Worm (Caenorhabditis elegans) whole organism, young adult: Measurements from ENCODE around the gene irld-51.

Source experiments
- B0336.3 ChIP-seq: fragments of 200-800 bp; sonication (Bioruptor generic); IDR thresholded peaks from 2 replicates; pipeline ENCODE4 v1.3.6; 2022; ENCODE audit warnings: missing genetic modification characterization, missing compliant biosample characterization
- C06A6.2 ChIP-seq: fragments of 200-800 bp; sonication (Bioruptor generic); conservative IDR thresholded peaks from 2 replicates; pipeline ENCODE4 v1.3.6; 2022; ENCODE audit warnings: missing genetic modification characterization, missing compliant biosample characterization
- F10E7.11 ChIP-seq: sonication (generic microtip); optimal IDR thresholded peaks from 2 replicates; lab custom pipeline; 2017; ENCODE audit warnings: mild to moderate bottlenecking, missing genetic modification characterization, moderate library complexity, missing compliant biosample characterization
- F22D6.2 ChIP-seq: sonication (generic microtip); optimal IDR thresholded peaks from 2 replicates; lab custom pipeline; 2016; ENCODE audit warnings: mild to moderate bottlenecking, missing genetic modification characterization, missing compliant biosample characterization
- F23B12.7 ChIP-seq: sonication (generic microtip); optimal IDR thresholded peaks from 2 replicates; lab custom pipeline; 2017; ENCODE audit warnings: missing genetic modification characterization, mild to moderate bottlenecking, missing compliant biosample characterization, antibody characterized with exemption, moderate library complexity; ENCODE audit not compliant: insufficient read depth
- Y79H2A.3 ChIP-seq: fragments of 200-800 bp; sonication (Bioruptor generic); conservative IDR thresholded peaks from 2 replicates; pipeline ENCODE4 v1.3.6; 2022; ENCODE audit warnings: missing genetic modification reagents, missing genetic modification characterization, missing compliant biosample characterization
- akir-1 ChIP-seq: fragments of 200-800 bp; sonication (Bioruptor generic); optimal IDR thresholded peaks from 2 replicates; lab custom pipeline; 2018; ENCODE audit warnings: mild to moderate bottlenecking, missing genetic modification characterization, moderate library complexity, missing compliant biosample characterization
- aptf-2 ChIP-seq: fragments of 200-800 bp; sonication (Bioruptor generic); conservative IDR thresholded peaks from 2 replicates; pipeline ENCODE4 v1.3.6; 2022; ENCODE audit warnings: missing genetic modification reagents, missing genetic modification characterization, missing compliant biosample characterization
- atf-7 ChIP-seq: sonication (generic microtip); optimal IDR thresholded peaks from 2 replicates; lab custom pipeline; 2017; ENCODE audit warnings: mild to moderate bottlenecking, missing genetic modification characterization, missing compliant biosample characterization
- attf-5 ChIP-seq: fragments of 200-800 bp; sonication (Bioruptor generic); optimal IDR thresholded peaks from 2 replicates; lab custom pipeline; 2018; ENCODE audit warnings: mild to moderate bottlenecking, missing genetic modification characterization, missing compliant biosample characterization
- attf-6 ChIP-seq: fragments of 200-800 bp; sonication (Bioruptor generic); IDR thresholded peaks from 2 replicates; pipeline ENCODE4 v1.3.6; 2022; ENCODE audit warnings: missing genetic modification reagents, missing genetic modification characterization, missing compliant biosample characterization
- bed-1 ChIP-seq: fragments of 200-800 bp; sonication (Bioruptor generic); IDR thresholded peaks from 2 replicates; pipeline ENCODE4 v1.3.6; 2022; ENCODE audit warnings: missing genetic modification reagents, missing genetic modification characterization, missing compliant biosample characterization
- ccch-3 ChIP-seq: fragments of 200-800 bp; sonication (Bioruptor generic); optimal IDR thresholded peaks from 2 replicates; lab custom pipeline; 2018; ENCODE audit warnings: mild to moderate bottlenecking, missing genetic modification characterization, missing compliant biosample characterization
- cebp-1 ChIP-seq, 2 experiments: fragments of 200-800 bp in 1 of 2; sonication (Bioruptor generic) in 1 of 2; sonication (generic microtip) in 1 of 2; IDR thresholded peaks in 1 of 2; optimal IDR thresholded peaks in 1 of 2; 2 replicates each; pipeline versions ENCODE4 v1.3.6 to Lab custom; 2017 to 2022; ENCODE audit warnings: missing compliant biosample characterization in 2 of 2, missing genetic modification characterization in 2 of 2, mild to moderate bottlenecking in 1 of 2, missing genetic modification reagents in 1 of 2, moderate library complexity in 1 of 2
- cebp-2 ChIP-seq: fragments of 200-800 bp; sonication (Bioruptor generic); IDR thresholded peaks from 2 replicates; pipeline ENCODE4 v1.3.6; 2022; ENCODE audit warnings: missing genetic modification characterization, missing compliant biosample characterization
- ceh-79 ChIP-seq: sonication (generic microtip); optimal IDR thresholded peaks from 2 replicates; lab custom pipeline; 2017; ENCODE audit warnings: mild to moderate bottlenecking, missing genetic modification characterization, missing compliant biosample characterization
- die-1 ChIP-seq: sonication (generic microtip); optimal IDR thresholded peaks from 2 replicates; lab custom pipeline; 2016; ENCODE audit warnings: missing genotype, mild to moderate bottlenecking, missing genetic modification characterization, missing compliant biosample characterization
- dox-1 ChIP-seq: fragments of 200-800 bp; sonication (Bioruptor generic); IDR thresholded peaks from 2 replicates; pipeline ENCODE4 v1.3.6; 2022; ENCODE audit warnings: missing genetic modification reagents, missing genetic modification characterization, missing compliant biosample characterization
- dpl-1 ChIP-seq: fragments of 150-350 bp; optimal IDR thresholded peaks from 2 replicates; lab custom pipeline; 2014; ENCODE audit warnings: missing biosample characterization, missing genetic modification reagents, missing genetic modification characterization
- egl-44 ChIP-seq: fragments of 200-800 bp; sonication (Bioruptor generic); IDR thresholded peaks from 2 replicates; pipeline ENCODE4 v1.3.6; 2022; ENCODE audit warnings: missing genetic modification reagents, missing genetic modification characterization, missing compliant biosample characterization
- egrh-3 ChIP-seq: fragments of 200-800 bp; sonication (Bioruptor generic); IDR thresholded peaks from 2 replicates; pipeline ENCODE4 v1.3.6; 2022; ENCODE audit warnings: missing genetic modification reagents, missing genetic modification characterization, missing compliant biosample characterization
- ekl-4 ChIP-seq: fragments of 200-800 bp; sonication (Bioruptor generic); IDR thresholded peaks from 2 replicates; pipeline ENCODE4 v1.3.6; 2022; ENCODE audit warnings: missing genetic modification reagents, missing genetic modification characterization, missing compliant biosample characterization
- hlh-26 ChIP-seq: fragments of 200-800 bp; sonication (Bioruptor generic); conservative IDR thresholded peaks from 2 replicates; pipeline ENCODE4 v1.3.6; 2022; ENCODE audit warnings: missing genetic modification reagents, missing genetic modification characterization, missing compliant biosample characterization
- hmg-1.2 ChIP-seq: fragments of 200-800 bp; sonication (Bioruptor generic); IDR thresholded peaks from 2 replicates; pipeline ENCODE4 v1.3.6; 2022; ENCODE audit warnings: missing genetic modification reagents, missing genetic modification characterization, missing compliant biosample characterization
- hmg-20 ChIP-seq: fragments of 200-800 bp; sonication (Bioruptor generic); IDR thresholded peaks from 2 replicates; pipeline ENCODE4 v1.3.6; 2022; ENCODE audit warnings: missing genetic modification reagents, missing genetic modification characterization, missing compliant biosample characterization
- lir-1 ChIP-seq: fragments of 200-800 bp; sonication (Bioruptor generic); conservative IDR thresholded peaks from 2 replicates; pipeline ENCODE4 v1.3.6; 2022; ENCODE audit warnings: missing genetic modification reagents, missing genetic modification characterization, missing compliant biosample characterization
- madf-8 ChIP-seq: fragments of 200-800 bp; sonication (Bioruptor generic); conservative IDR thresholded peaks from 2 replicates; pipeline ENCODE4 v1.3.6; 2022; ENCODE audit warnings: missing genetic modification reagents, missing genetic modification characterization, missing compliant biosample characterization
- nhr-120 ChIP-seq: fragments of 200-800 bp; sonication (Bioruptor generic); IDR thresholded peaks from 2 replicates; pipeline ENCODE4 v1.3.6; 2022; ENCODE audit warnings: missing genetic modification characterization, missing compliant biosample characterization
- pbrm-1 ChIP-seq: fragments of 200-800 bp; sonication (Bioruptor generic); IDR thresholded peaks from 2 replicates; pipeline ENCODE4 v1.3.6; 2022; ENCODE audit warnings: missing genetic modification reagents, missing genetic modification characterization, missing compliant biosample characterization
- repo-1 ChIP-seq: sonication (generic microtip); optimal IDR thresholded peaks from 2 replicates; lab custom pipeline; 2017; ENCODE audit warnings: mild to moderate bottlenecking, missing genetic modification characterization, missing compliant biosample characterization
- snpc-3.4 ChIP-seq: sonication (generic microtip); optimal IDR thresholded peaks from 2 replicates; lab custom pipeline; 2017; ENCODE audit warnings: missing genetic modification characterization, mild to moderate bottlenecking, missing compliant biosample characterization, antibody characterized with exemption, moderate library complexity, missing genotype, missing genetic modification reagents
- sptf-2 ChIP-seq: fragments of 200-800 bp; sonication (Bioruptor generic); optimal IDR thresholded peaks from 2 replicates; lab custom pipeline; 2018; ENCODE audit warnings: mild to moderate bottlenecking, missing genetic modification characterization, missing compliant biosample characterization
- unc-62 ChIP-seq: fragments of 150-350 bp; optimal IDR thresholded peaks from 2 replicates; lab custom pipeline; 2014; ENCODE audit warnings: missing biosample characterization, missing genetic modification reagents, missing genetic modification characterization
- zfh-2 ChIP-seq: fragments of 200-800 bp; sonication (Bioruptor generic); conservative IDR thresholded peaks from 2 replicates; pipeline ENCODE4 v1.3.6; 2022; ENCODE audit warnings: missing genetic modification reagents, missing genetic modification characterization, missing compliant biosample characterization
- ztf-22 ChIP-seq: fragments of 200-800 bp; sonication (Bioruptor generic); optimal IDR thresholded peaks from 2 replicates; lab custom pipeline; 2018; ENCODE audit warnings: mild to moderate bottlenecking, missing genetic modification characterization, moderate library complexity, missing compliant biosample characterization
- ztf-25 ChIP-seq: fragments of 200-800 bp; sonication (Bioruptor generic); IDR thresholded peaks from 2 replicates; pipeline ENCODE4 v1.3.6; 2022; ENCODE audit warnings: missing genetic modification reagents, missing genetic modification characterization, missing compliant biosample characterization
- ztf-28 ChIP-seq: fragments of 200-800 bp; sonication (Bioruptor generic); IDR thresholded peaks from 2 replicates; pipeline ENCODE4 v1.3.6; 2022; ENCODE audit warnings: missing genetic modification reagents, missing genetic modification characterization, missing compliant biosample characterization

Gene irld-51

ce11 chrII:2919074-2919857, 33.3 kb downstream of the irld-51 start, which contains the start of the genes ncap-1 and Y110A2AR.1 (continued):
- TF ChIP-seq aptf-2 (GFP tag; lab: Robert Waterston, UW) (no peak), ekl-4 (no peak; the same call in 1 of the 2 replicates), egl-44 (no peak)

- TF ChIP-seq dox-1 (GFP tag; lab: Robert Waterston, UW) (no peak), hmg-1.2 (GFP tag; lab: Robert Waterston, UW) (peak; percentile 15; the same call in 1 of the 2 replicates), snpc-3.4 (tag; lab: Kevin White, UChicago) (no peak), atf-7 (tag; lab: Kevin White, UChicago) (peak; percentile 37), akir-1 (no peak)
- TF ChIP-seq, all 124 proteins: peak for 2
These were observed 39.0 kb downstream of the irld-51 start, which contains the start of gene ubc-15 for ce11 chrII:2913505-2913904. TSS of gene ubc-15 (minus strand) at chrII:2913605.

- TF ChIP-seq attf-5 = no peak
- TF ChIP-seq egrh-3 (GFP tag; lab: Robert Waterston, UW) = peak; percentile 97
- TF ChIP-seq F23B12.7 = no peak
- TF ChIP-seq pbrm-1 = no peak
- no peak for TF ChIP-seq die-1
- no peak for TF ChIP-seq Y79H2A.3 (GFP tag; lab: Robert Waterston, UW)
- no peak for TF ChIP-seq cebp-2 (GFP tag; lab: Robert Waterston, UW)
- TF ChIP-seq repo-1 (tag; lab: Kevin White, UChicago) = no peak
- no peak for TF ChIP-seq egl-44
- TF ChIP-seq zfh-2 = peak; percentile 78; the same call in 1 of the 2 replicates
These were observed 48.8 kb downstream of the irld-51 start for ce11 chrII:2903748-2904147.

ce11 chrII:2901158-2901557, 51.4 kb downstream of the irld-51 start:
- no peak for TF ChIP-seq cebp-1 (GFP tag; IDR thresholded peaks at IDR 0.05; lab: Robert Waterston, UW)
- TF ChIP-seq cebp-1 (tag; optimal IDR thresholded peaks at IDR 0.05; lab: Kevin White, UChicago) = no peak
- TF ChIP-seq bed-1 = no peak
- no peak for TF ChIP-seq hlh-26
- TF ChIP-seq F22D6.2 (tag; lab: Kevin White, UChicago) = no peak
- no peak for TF ChIP-seq ztf-25 (GFP tag; lab: Robert Waterston, UW)
- TF ChIP-seq ceh-79 (tag; lab: Kevin White, UChicago) = no peak
- TF ChIP-seq lir-1 (GFP tag; lab: Robert Waterston, UW) = no peak
- TF ChIP-seq atf-7 (tag; lab: Kevin White, UChicago) = no peak
- no peak for TF ChIP-seq madf-8 (GFP tag; lab: Robert Waterston, UW)
- TF ChIP-seq attf-6 (GFP tag; lab: Robert Waterston, UW) = no peak
- TF ChIP-seq ccch-3 (GFP tag; lab: Kevin White, UChicago) = no peak
- TF ChIP-seq C06A6.2 = no peak
- TF ChIP-seq nhr-120 (GFP tag; lab: Robert Waterston, UW) = no peak
- TF ChIP-seq dpl-1 (GFP tag; lab: Kevin White, UChicago) = no peak
- no peak for TF ChIP-seq ztf-22 (GFP tag; lab: Kevin White, UChicago)
- TF ChIP-seq, all 124 proteins: peak for 0

- no peak for TF ChIP-seq unc-62 (GFP tag; lab: Kevin White, UChicago)
- no peak for TF ChIP-seq B0336.3 (GFP tag; lab: Robert Waterston, UW)
- TF ChIP-seq F10E7.11 (tag; lab: Kevin White, UChicago) = no peak
- TF ChIP-seq hmg-20 = no peak
- no peak for TF ChIP-seq ztf-28
- no peak for TF ChIP-seq sptf-2 (GFP tag; lab: Kevin White, UChicago)
These were observed 52.3 kb downstream of the irld-51 start, which contains the start of gene ubc-26 for ce11 chrII:2900248-2900647. TSS of gene ubc-26 (minus strand) at chrII:2900348.
